Worm (Caenorhabditis elegans) whole organism, L4 larva: ENCODE results near the gene clec-4.

ENCODE experiments used
- F10B5.3 ChIP-seq: sonication (generic microtip); optimal IDR thresholded peaks from 2 replicates; lab custom pipeline; 2016; ENCODE audit warnings: mild to moderate bottlenecking, missing genetic modification characterization, missing compliant biosample characterization
- F37D6.2 ChIP-seq: sonication (generic microtip); optimal IDR thresholded peaks from 2 replicates; lab custom pipeline; 2016; ENCODE audit warnings: mild to moderate bottlenecking, missing genetic modification characterization, missing compliant biosample characterization
- T20F7.1 ChIP-seq: fragments of 200-800 bp; sonication (Bioruptor generic); optimal IDR thresholded peaks from 2 replicates; lab custom pipeline; 2018; ENCODE audit warnings: mild to moderate bottlenecking, missing genetic modification characterization, missing compliant biosample characterization
- Y48G9A.11 ChIP-seq: fragments of 200-800 bp; sonication (Bioruptor generic); IDR thresholded peaks from 2 replicates; pipeline ENCODE4 v1.3.6; 2022; ENCODE audit warnings: missing genetic modification reagents, missing genetic modification characterization, missing compliant biosample characterization
- ZK337.2 ChIP-seq: fragments of 200-800 bp; sonication (Bioruptor generic); IDR thresholded peaks from 2 replicates; pipeline ENCODE4 v1.3.6; 2022; ENCODE audit warnings: missing genetic modification reagents, missing genetic modification characterization, missing compliant biosample characterization
- aly-2 ChIP-seq: sonication (generic microtip); optimal IDR thresholded peaks from 2 replicates; lab custom pipeline; 2018; ENCODE audit warnings: missing biosample characterization, missing genetic modification characterization
- ceh-32 ChIP-seq: sonication (generic microtip); optimal IDR thresholded peaks from 2 replicates; lab custom pipeline; 2016; ENCODE audit warnings: mild to moderate bottlenecking, missing genetic modification characterization, missing compliant biosample characterization; ENCODE audit not compliant: poor library complexity
- ceh-44 ChIP-seq: fragments of 200-800 bp; sonication (Bioruptor generic); IDR thresholded peaks from 2 replicates; pipeline ENCODE4 v1.3.6; 2022; ENCODE audit warnings: missing genetic modification reagents, missing genetic modification characterization, missing compliant biosample characterization
- ctbp-1 ChIP-seq: fragments of 200-800 bp; sonication (Bioruptor generic); IDR thresholded peaks from 2 replicates; pipeline ENCODE4 v1.3.6; 2022; ENCODE audit warnings: missing genetic modification reagents, missing genetic modification characterization, missing compliant biosample characterization
- daf-16 ChIP-seq, 3 experiments: sonication (generic microtip); optimal IDR thresholded peaks; 2 replicates each; lab custom pipeline; 2016 to 2017; ENCODE audit warnings: missing genetic modification characterization in 3 of 3, missing genetic modification reagents in 3 of 3, mild to moderate bottlenecking in 2 of 3, missing compliant biosample characterization in 2 of 3, missing biosample characterization in 1 of 3, moderate library complexity in 1 of 3
- dmd-6 ChIP-seq: fragments of 200-800 bp; sonication (Bioruptor generic); IDR thresholded peaks from 2 replicates; pipeline ENCODE4 v1.3.6; 2022; ENCODE audit warnings: missing genetic modification reagents, missing genetic modification characterization, missing compliant biosample characterization
- dve-1 ChIP-seq: sonication (generic microtip); optimal IDR thresholded peaks from 2 replicates; lab custom pipeline; 2017; ENCODE audit warnings: antibody characterized with exemption, mild to moderate bottlenecking, missing genetic modification characterization, missing compliant biosample characterization; ENCODE audit not compliant: insufficient read depth
- egl-43 ChIP-seq: fragments of 200-800 bp; sonication (Bioruptor generic); IDR thresholded peaks from 2 replicates; pipeline ENCODE4 v1.3.6; 2022; ENCODE audit warnings: missing genetic modification reagents, missing genetic modification characterization, missing compliant biosample characterization
- gei-8 ChIP-seq: fragments of 200-800 bp; sonication (Bioruptor generic); optimal IDR thresholded peaks from 2 replicates; lab custom pipeline; 2018; ENCODE audit warnings: mild to moderate bottlenecking, missing genetic modification characterization, missing compliant biosample characterization
- hlh-11 ChIP-seq: fragments of 200-800 bp; sonication (Bioruptor generic); optimal IDR thresholded peaks from 2 replicates; lab custom pipeline; 2018; ENCODE audit warnings: mild to moderate bottlenecking, missing genetic modification characterization, missing compliant biosample characterization
- hlh-30 ChIP-seq: sonication (generic microtip); optimal IDR thresholded peaks from 2 replicates; lab custom pipeline; 2017; ENCODE audit warnings: antibody characterized with exemption, mild to moderate bottlenecking, missing genetic modification characterization, missing compliant biosample characterization; ENCODE audit not compliant: insufficient read depth
- lim-7 ChIP-seq: fragments of 200-800 bp; sonication (Bioruptor generic); IDR thresholded peaks from 2 replicates; pipeline ENCODE4 v1.3.6; 2022; ENCODE audit warnings: missing genetic modification characterization, missing compliant biosample characterization
- lin-13 ChIP-seq: fragments of 150-350 bp; optimal IDR thresholded peaks from 2 replicates; lab custom pipeline; 2014; ENCODE audit warnings: missing biosample characterization, missing genetic modification reagents, missing genetic modification characterization
- lin-15B ChIP-seq: fragments of 150-350 bp; sonication (generic microtip); optimal IDR thresholded peaks from 3 replicates; lab custom pipeline; 2014; ENCODE audit warnings: missing biosample characterization, missing genetic modification characterization
- lin-38 ChIP-seq: fragments of 200-800 bp; sonication (Bioruptor generic); IDR thresholded peaks from 2 replicates; pipeline ENCODE4 v1.3.6; 2022; ENCODE audit warnings: missing genetic modification reagents, missing genetic modification characterization, missing compliant biosample characterization
- madf-5 ChIP-seq, 2 experiments: fragments of 200-800 bp; sonication (Bioruptor generic); IDR thresholded peaks; 2 replicates each; pipeline ENCODE4 v1.3.6; 2022; ENCODE audit warnings: missing compliant biosample characterization in 2 of 2, missing genetic modification characterization in 2 of 2
- madf-9 ChIP-seq: fragments of 200-800 bp; sonication (Bioruptor generic); conservative IDR thresholded peaks from 2 replicates; pipeline ENCODE4 v1.3.6; 2022; ENCODE audit warnings: missing genetic modification reagents, missing genetic modification characterization, missing compliant biosample characterization
- mes-2 ChIP-seq: sonication (generic microtip); optimal IDR thresholded peaks from 2 replicates; lab custom pipeline; 2016; ENCODE audit warnings: missing genotype, mild to moderate bottlenecking, missing genetic modification characterization, missing compliant biosample characterization; ENCODE audit not compliant: poor library complexity, severe bottlenecking
- nhr-48 ChIP-seq: sonication (generic microtip); optimal IDR thresholded peaks from 2 replicates; lab custom pipeline; 2016; ENCODE audit warnings: mild to moderate bottlenecking, missing genetic modification characterization, missing compliant biosample characterization
- nhr-77 ChIP-seq: fragments of 150-350 bp; optimal IDR thresholded peaks from 2 replicates; lab custom pipeline; 2014; ENCODE audit warnings: missing biosample characterization, missing genetic modification characterization
- pqm-1 ChIP-seq: sonication (generic microtip); optimal IDR thresholded peaks from 2 replicates; lab custom pipeline; 2017; ENCODE audit warnings: missing biosample characterization, missing genetic modification characterization
- sdz-12 ChIP-seq: fragments of 200-800 bp; sonication (Bioruptor generic); optimal IDR thresholded peaks from 2 replicates; lab custom pipeline; 2018; ENCODE audit warnings: mild to moderate bottlenecking, missing genetic modification characterization, missing compliant biosample characterization
- set-16 ChIP-seq: fragments of 200-800 bp; sonication (Bioruptor generic); IDR thresholded peaks from 2 replicates; pipeline ENCODE4 v1.3.6; 2022; ENCODE audit warnings: missing genetic modification reagents, missing genetic modification characterization, missing compliant biosample characterization
- snpc-1.2 ChIP-seq: fragments of 200-800 bp; sonication (Bioruptor generic); IDR thresholded peaks from 2 replicates; pipeline ENCODE4 v1.3.6; 2022; ENCODE audit warnings: missing genetic modification reagents, missing genetic modification characterization, missing compliant biosample characterization
- spr-1 ChIP-seq: sonication (generic microtip); optimal IDR thresholded peaks from 2 replicates; lab custom pipeline; 2016; ENCODE audit warnings: mild to moderate bottlenecking, missing genetic modification characterization, missing compliant biosample characterization
- unc-130 ChIP-seq: sonication (generic microtip); optimal IDR thresholded peaks from 2 replicates; lab custom pipeline; 2016; ENCODE audit warnings: missing genetic modification reagents, missing genetic modification characterization, missing compliant biosample characterization
- unc-62 ChIP-seq, 3 experiments: fragments of 150-350 bp in 1 of 3; sonication (generic microtip); optimal IDR thresholded peaks in 2 of 3; peaks in 1 of 3; 1 replicate in 1 of 3; 2 replicates in 2 of 3; lab custom pipeline; 2014 to 2017; ENCODE audit warnings: missing biosample characterization in 3 of 3, missing genetic modification characterization in 3 of 3, missing genetic modification reagents in 3 of 3, missing genotype in 1 of 3
- vab-7 ChIP-seq: fragments of 200-800 bp; sonication (Bioruptor generic); IDR thresholded peaks from 2 replicates; pipeline ENCODE4 v1.3.6; 2022; ENCODE audit warnings: missing genetic modification reagents, missing genetic modification characterization, missing compliant biosample characterization
- zfp-2 ChIP-seq: sonication (generic microtip); optimal IDR thresholded peaks from 2 replicates; lab custom pipeline; 2016; ENCODE audit warnings: mild to moderate bottlenecking, missing genetic modification characterization, missing compliant biosample characterization
- zfp-3 ChIP-seq: fragments of 200-800 bp; sonication (Bioruptor generic); conservative IDR thresholded peaks from 2 replicates; pipeline ENCODE4 v1.3.6; 2022; ENCODE audit warnings: missing genetic modification reagents, missing genetic modification characterization, missing compliant biosample characterization
- zip-2 ChIP-seq: fragments of 150-350 bp; optimal IDR thresholded peaks from 2 replicates; lab custom pipeline; 2014; ENCODE audit warnings: missing biosample characterization, missing genetic modification characterization

The clec-4 gene

DNA sequence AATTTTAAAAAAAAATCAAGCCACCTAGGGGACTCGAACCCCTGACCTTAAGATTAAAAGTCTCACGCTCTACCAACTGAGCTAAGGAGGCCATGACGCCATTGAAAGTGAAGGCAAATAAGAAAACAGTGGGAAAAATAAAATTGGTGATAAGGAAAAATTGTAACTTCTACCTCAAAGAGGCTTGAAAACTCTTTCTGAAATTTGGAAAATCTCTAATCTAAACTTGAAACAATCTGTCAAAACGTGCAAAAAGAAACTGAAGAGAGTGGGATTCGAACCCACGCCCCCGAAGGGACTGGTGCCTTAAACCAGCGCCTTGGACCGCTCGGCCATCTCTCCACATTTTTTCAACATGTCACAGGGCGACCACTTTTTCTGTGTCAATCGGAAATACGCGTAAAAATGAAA, 39.2 kb downstream of the clec-4 start (continued):
- TF ChIP-seq madf-5 (GFP tag; IDR thresholded peaks at IDR 0.05; lab: Robert Waterston, UW): peak in 1 of 2 experiments; percentile 68; a peak in 1 of 4 replicates
- TF ChIP-seq lin-38 (GFP tag; lab: Robert Waterston, UW): peak; percentile 79
- peak; percentile 62 for TF ChIP-seq unc-130 (GFP tag; lab: Kevin White, UChicago)
- TF ChIP-seq ctbp-1: peak; percentile 73
- peak; percentile 49 for TF ChIP-seq spr-1 (tag; lab: Kevin White, UChicago)
- peak; percentile 74 for TF ChIP-seq dve-1 (tag; lab: Kevin White, UChicago)
- TF ChIP-seq ceh-44: peak; percentile 73; the same call in 1 of the 2 replicates
- peak; percentile 85 for TF ChIP-seq lim-7
- peak; percentile 80 for TF ChIP-seq zfp-3 (GFP tag; lab: Robert Waterston, UW)
- TF ChIP-seq pqm-1 (tag; lab: Kevin White, UChicago): peak; percentile 11
- peak; percentile 35 for TF ChIP-seq nhr-77 (tag; lab: Kevin White, UChicago)
- TF ChIP-seq Y48G9A.11 (GFP tag; lab: Robert Waterston, UW): peak; percentile 72; the same call in 1 of the 2 replicates
- TF ChIP-seq lin-13 (GFP tag; lab: Kevin White, UChicago): peak; percentile 34
- peak; percentile 76 for TF ChIP-seq vab-7 (GFP tag; lab: Robert Waterston, UW)
- TF ChIP-seq F10B5.3: peak; percentile 10
- TF ChIP-seq zip-2 (tag; lab: Kevin White, UChicago): peak; percentile 47
- TF ChIP-seq hlh-30 (tag; lab: Kevin White, UChicago): peak; percentile 35
- peak; percentile 42 for TF ChIP-seq mes-2 (tag; lab: Kevin White, UChicago)
- TF ChIP-seq madf-9: 0 out of 2 replicates have a peak, but pooled peaks have one; percentile 12
- TF ChIP-seq nhr-48 (tag; lab: Kevin White, UChicago): peak; percentile 32
- TF ChIP-seq dmd-6 (GFP tag; lab: Robert Waterston, UW): peak; percentile 47
- 0 out of 2 replicates have a peak, but pooled peaks have one; percentile 52 for TF ChIP-seq ZK337.2 (GFP tag; lab: Robert Waterston, UW)
- peak; percentile 15 for TF ChIP-seq hlh-11 (tag; lab: Kevin White, UChicago)
- TF ChIP-seq set-16: peak; percentile 15; the same call in 1 of the 2 replicates

- no peak for TF ChIP-seq snpc-1.2 (GFP tag; lab: Robert Waterston, UW)
- TF ChIP-seq spr-1 (tag; lab: Kevin White, UChicago): no peak
- TF ChIP-seq zip-2 (tag; lab: Kevin White, UChicago): no peak
- TF ChIP-seq aly-2: no peak
- peak in 1 of 2 experiments; percentile 89 for TF ChIP-seq unc-62 (GFP tag; optimal IDR thresholded peaks at IDR 0.05 in 1 of 2; lab: Kevin White, UChicago)
- TF ChIP-seq unc-62 (tag; optimal IDR thresholded peaks at IDR 0.05; lab: Kevin White, UChicago): no peak
- no peak for TF ChIP-seq lin-15B (tag; lab: Kevin White, UChicago)
- TF ChIP-seq T20F7.1 (GFP tag; lab: Kevin White, UChicago): no peak
- no peak for TF ChIP-seq ceh-32 (tag; lab: Kevin White, UChicago)
- TF ChIP-seq daf-16 (GFP tag; optimal IDR thresholded peaks at IDR 0.05; lab: Kevin White, UChicago): no peak
- no peak for TF ChIP-seq daf-16 (tag; optimal IDR thresholded peaks at IDR 0.05; lab: Kevin White, UChicago)
- TF ChIP-seq egl-43: peak; percentile 42; the same call in 1 of the 2 replicates
- TF ChIP-seq zfp-2 (tag; lab: Kevin White, UChicago): no peak
- TF ChIP-seq F37D6.2 (tag; lab: Kevin White, UChicago): no peak
- no peak for TF ChIP-seq gei-8 (GFP tag; lab: Kevin White, UChicago)
- no peak for TF ChIP-seq sdz-12 (GFP tag; lab: Kevin White, UChicago)
These were observed 41.5 kb downstream of the clec-4 start for ce11 chrII:12539395-12539794.
